Worm (Caenorhabditis elegans): ENCODE data around the gene tric-1B.1.

DNA sequence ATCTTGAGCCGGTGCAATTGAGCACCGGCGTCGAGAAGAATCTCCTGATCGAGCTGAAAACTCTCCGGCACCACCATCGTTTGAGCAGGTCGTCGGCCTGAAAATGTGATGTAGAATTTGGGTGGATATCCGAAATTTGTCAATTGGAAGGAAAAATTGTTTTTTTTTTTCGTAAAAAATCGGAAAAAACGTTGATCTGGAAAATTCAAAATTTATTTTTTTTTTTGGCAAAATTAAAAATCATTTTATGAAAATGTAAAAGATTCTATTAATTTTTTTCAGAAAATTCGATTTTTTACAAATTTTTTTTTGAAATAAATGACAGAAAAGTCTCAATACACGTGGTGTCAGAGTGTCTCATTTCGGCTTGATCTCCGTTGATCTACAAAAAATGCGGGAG lies at the start of gene tric-1B.1:
- TF ChIP-seq sea-1 (GFP tag; conservative IDR thresholded peaks at IDR 0.05) (no peak), pes-1 (GFP tag; IDR thresholded peaks at IDR 0.05) (no peak), ama-1 (optimal IDR thresholded peaks at IDR 0.05) (no peak), hnd-1 (tag; optimal IDR thresholded peaks at IDR 0.05) (no peak), ceh-13 (GFP tag; optimal IDR thresholded peaks at IDR 0.05) (no peak), ets-7 (tag; optimal IDR thresholded peaks at IDR 0.05) (no peak), flt-1 (GFP tag; IDR thresholded peaks at IDR 0.05) (no peak), aly-1 (tag; optimal IDR thresholded peaks at IDR 0.05) (no peak), scrt-1 (GFP tag; IDR thresholded peaks at IDR 0.05) (no peak)

Measured in whole organism, early embryonic.